Worm (Caenorhabditis elegans) whole organism, L4 larva: ENCODE measurements around the gene ZK686.2.
A peak's percentile ranks its signal among the peaks of the same experiment; 100 is the strongest.

Experiments used
- D1046.2 ChIP-seq: fragments of 200-800 bp; sonication (Bioruptor generic); IDR thresholded peaks from 2 replicates; pipeline ENCODE4 v1.3.6; 2022; ENCODE audit warnings: missing genetic modification characterization, missing compliant biosample characterization
- F26F4.8 ChIP-seq: fragments of 200-800 bp; sonication (Bioruptor generic); conservative IDR thresholded peaks from 2 replicates; pipeline ENCODE4 v1.3.6; 2022; ENCODE audit warnings: missing genetic modification characterization, missing compliant biosample characterization
- Y48G9A.11 ChIP-seq: fragments of 200-800 bp; sonication (Bioruptor generic); IDR thresholded peaks from 2 replicates; pipeline ENCODE4 v1.3.6; 2022; ENCODE audit warnings: missing genetic modification reagents, missing genetic modification characterization, missing compliant biosample characterization
- ceh-62 ChIP-seq: sonication (generic microtip); optimal IDR thresholded peaks from 2 replicates; lab custom pipeline; 2017; ENCODE audit warnings: missing biosample characterization, missing genetic modification characterization
- gei-8 ChIP-seq: fragments of 200-800 bp; sonication (Bioruptor generic); optimal IDR thresholded peaks from 2 replicates; lab custom pipeline; 2018; ENCODE audit warnings: mild to moderate bottlenecking, missing genetic modification characterization, missing compliant biosample characterization
- hmg-1.1 ChIP-seq: fragments of 200-800 bp; sonication (Bioruptor generic); IDR thresholded peaks from 2 replicates; pipeline ENCODE4 v1.3.6; 2022; ENCODE audit warnings: missing genetic modification reagents, missing genetic modification characterization, missing compliant biosample characterization
- madf-5 ChIP-seq, 2 experiments: fragments of 200-800 bp; sonication (Bioruptor generic); IDR thresholded peaks; 2 replicates each; pipeline ENCODE4 v1.3.6; 2022; ENCODE audit warnings: missing compliant biosample characterization in 2 of 2, missing genetic modification characterization in 2 of 2
- mxl-2 ChIP-seq: fragments of 200-800 bp; sonication (Bioruptor generic); conservative IDR thresholded peaks from 2 replicates; pipeline ENCODE4 v1.3.6; 2022; ENCODE audit warnings: missing genetic modification reagents, missing genetic modification characterization, missing compliant biosample characterization
- nhr-25 ChIP-seq: sonication (generic microtip); optimal IDR thresholded peaks from 2 replicates; lab custom pipeline; 2017; ENCODE audit warnings: missing genetic modification characterization, mild to moderate bottlenecking, missing compliant biosample characterization, antibody characterized with exemption, moderate library complexity, borderline replicate concordance; ENCODE audit not compliant: insufficient read depth
- nhr-76 ChIP-seq: fragments of 150-350 bp; optimal IDR thresholded peaks from 2 replicates; lab custom pipeline; 2014; ENCODE audit warnings: missing biosample characterization, missing genetic modification characterization
- pha-4 ChIP-seq, 2 experiments: fragments of 150-350 bp in 1 of 2; fragments of 200-800 bp in 1 of 2; sonication (Bioruptor generic) in 1 of 2; IDR thresholded peaks in 1 of 2; optimal IDR thresholded peaks in 1 of 2; 2 replicates each; pipeline versions ENCODE4 v1.3.6 to Lab custom; 2014 to 2022; ENCODE audit warnings: missing genetic modification characterization in 2 of 2, missing genetic modification reagents in 2 of 2, missing biosample characterization in 1 of 2, missing compliant biosample characterization in 1 of 2
- set-16 ChIP-seq: fragments of 200-800 bp; sonication (Bioruptor generic); IDR thresholded peaks from 2 replicates; pipeline ENCODE4 v1.3.6; 2022; ENCODE audit warnings: missing genetic modification reagents, missing genetic modification characterization, missing compliant biosample characterization
- zip-11 ChIP-seq: fragments of 200-800 bp; sonication (Bioruptor generic); IDR thresholded peaks from 2 replicates; pipeline ENCODE4 v1.3.6; 2022; ENCODE audit warnings: missing genetic modification characterization, missing compliant biosample characterization
- ztf-11 ChIP-seq: fragments of 150-350 bp; optimal IDR thresholded peaks from 2 replicates; lab custom pipeline; 2014; ENCODE audit warnings: missing biosample characterization, missing genetic modification characterization

The ZK686.2 gene

ce11 chrIII:7718318-7718717 lies 47.5 kb downstream of the ZK686.2 start (continued):
- peak; percentile 25 for TF ChIP-seq nhr-25 (tag; lab: Kevin White, UChicago)

ce11 chrIII:7716550-7716949 lies 49.3 kb downstream of the ZK686.2 start:
- TF ChIP-seq hmg-1.1: 0 out of 2 replicates have a peak, but pooled peaks have one; percentile 10
- TF ChIP-seq F26F4.8 (GFP tag; lab: Robert Waterston, UW): no peak
- no peak for TF ChIP-seq ztf-11 (tag; lab: Kevin White, UChicago)
- TF ChIP-seq zip-11 (GFP tag; lab: Robert Waterston, UW): no peak
- peak; percentile 44; the same call in 1 of the 2 replicates for TF ChIP-seq set-16 (GFP tag; lab: Robert Waterston, UW)
- TF ChIP-seq madf-5 (GFP tag; IDR thresholded peaks at IDR 0.05; lab: Robert Waterston, UW): no peak
- TF ChIP-seq ceh-62: no peak
- no peak for TF ChIP-seq D1046.2 (GFP tag; lab: Robert Waterston, UW)
- no peak for TF ChIP-seq gei-8 (GFP tag; lab: Kevin White, UChicago)
- no peak for TF ChIP-seq nhr-76 (tag; lab: Kevin White, UChicago)
- TF ChIP-seq mxl-2 (GFP tag; lab: Robert Waterston, UW): no peak
- no peak for TF ChIP-seq pha-4 (GFP tag; IDR thresholded peaks at IDR 0.05; lab: Robert Waterston, UW)
- TF ChIP-seq pha-4 (tag; optimal IDR thresholded peaks at IDR 0.05; lab: Kevin White, UChicago): no peak

- peak; percentile 97 for TF ChIP-seq Y48G9A.11 (GFP tag; lab: Robert Waterston, UW)
These were observed 50.7 kb downstream of the ZK686.2 start for ce11 chrIII:7715151-7715550.
